Worm (Caenorhabditis elegans) whole organism, L4/young adult: ENCODE results near the gene str-232.

Experiments used
- W03F9.2 ChIP-seq: fragments of 150-350 bp; optimal IDR thresholded peaks from 2 replicates; lab custom pipeline; 2014; ENCODE audit warnings: missing biosample characterization, missing genetic modification characterization
- him-1 ChIP-seq: sonication (generic microtip); optimal IDR thresholded peaks from 2 replicates; lab custom pipeline; 2016; ENCODE audit warnings: missing genotype, missing genetic modification reagents, missing genetic modification characterization, missing compliant biosample characterization

DNA sequence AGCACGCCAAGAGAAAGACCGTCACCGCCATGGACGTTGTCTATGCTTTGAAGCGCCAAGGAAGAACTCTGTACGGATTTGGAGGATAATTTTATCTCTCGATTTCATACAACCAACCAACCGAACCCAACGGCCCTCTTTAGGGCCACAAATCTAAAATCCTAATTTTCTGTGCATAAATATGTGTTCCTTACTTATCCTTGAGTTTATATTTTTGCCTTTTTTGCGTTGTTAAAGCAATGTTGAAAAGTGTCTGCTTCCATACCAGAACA lies 27.1 kb upstream of the str-232 start:
- TF ChIP-seq him-1 (tag; lab: Kevin White, UChicago) = no peak
- TF ChIP-seq W03F9.2 = no peak
